Worm (Caenorhabditis elegans) whole organism, young adult: ENCODE results near the gene pho-7.
A peak's percentile ranks its signal among the peaks of the same experiment; 100 is the strongest.

ENCODE experiments used
- B0336.3 ChIP-seq: fragments of 200-800 bp; sonication (Bioruptor generic); IDR thresholded peaks from 2 replicates; pipeline ENCODE4 v1.3.6; 2022; ENCODE audit warnings: missing genetic modification characterization, missing compliant biosample characterization
- C06A6.2 ChIP-seq: fragments of 200-800 bp; sonication (Bioruptor generic); conservative IDR thresholded peaks from 2 replicates; pipeline ENCODE4 v1.3.6; 2022; ENCODE audit warnings: missing genetic modification characterization, missing compliant biosample characterization
- D2030.7 ChIP-seq: fragments of 200-800 bp; sonication (Bioruptor generic); IDR thresholded peaks from 2 replicates; pipeline ENCODE4 v1.3.6; 2022; ENCODE audit warnings: missing genetic modification reagents, missing genetic modification characterization, missing compliant biosample characterization
- F52B5.7 ChIP-seq: sonication (generic microtip); optimal IDR thresholded peaks from 2 replicates; lab custom pipeline; 2016; ENCODE audit warnings: mild to moderate bottlenecking, missing genetic modification characterization, missing compliant biosample characterization
- Y53F4B.3 ChIP-seq: fragments of 200-800 bp; sonication (Bioruptor generic); IDR thresholded peaks from 2 replicates; pipeline ENCODE4 v1.3.6; 2022; ENCODE audit warnings: missing genetic modification reagents, missing genetic modification characterization, missing compliant biosample characterization
- Y53G8AR.9 ChIP-seq: fragments of 200-800 bp; sonication (Bioruptor generic); conservative IDR thresholded peaks from 2 replicates; pipeline ENCODE4 v1.3.6; 2022; ENCODE audit warnings: missing genetic modification reagents, missing genetic modification characterization, missing compliant biosample characterization
- Y67H2A.10 ChIP-seq: fragments of 200-800 bp; sonication (Bioruptor generic); conservative IDR thresholded peaks from 2 replicates; pipeline ENCODE4 v1.3.6; 2022; ENCODE audit warnings: missing genetic modification reagents, missing genetic modification characterization, missing compliant biosample characterization
- attf-3 ChIP-seq: fragments of 200-800 bp; sonication (Bioruptor generic); conservative IDR thresholded peaks from 2 replicates; pipeline ENCODE4 v1.3.6; 2022; ENCODE audit warnings: missing genetic modification reagents, missing genetic modification characterization, missing compliant biosample characterization
- attf-6 ChIP-seq: fragments of 200-800 bp; sonication (Bioruptor generic); IDR thresholded peaks from 2 replicates; pipeline ENCODE4 v1.3.6; 2022; ENCODE audit warnings: missing genetic modification reagents, missing genetic modification characterization, missing compliant biosample characterization
- bed-1 ChIP-seq: fragments of 200-800 bp; sonication (Bioruptor generic); IDR thresholded peaks from 2 replicates; pipeline ENCODE4 v1.3.6; 2022; ENCODE audit warnings: missing genetic modification reagents, missing genetic modification characterization, missing compliant biosample characterization
- cebp-2 ChIP-seq: fragments of 200-800 bp; sonication (Bioruptor generic); IDR thresholded peaks from 2 replicates; pipeline ENCODE4 v1.3.6; 2022; ENCODE audit warnings: missing genetic modification characterization, missing compliant biosample characterization
- ceh-79 ChIP-seq: sonication (generic microtip); optimal IDR thresholded peaks from 2 replicates; lab custom pipeline; 2017; ENCODE audit warnings: mild to moderate bottlenecking, missing genetic modification characterization, missing compliant biosample characterization
- chd-7 ChIP-seq: sonication (generic microtip); optimal IDR thresholded peaks from 2 replicates; lab custom pipeline; 2016; ENCODE audit warnings: mild to moderate bottlenecking, missing genetic modification characterization, moderate library complexity, missing compliant biosample characterization
- dpff-1 ChIP-seq: sonication (generic microtip); optimal IDR thresholded peaks from 2 replicates; lab custom pipeline; 2017; ENCODE audit warnings: mild to moderate bottlenecking, missing genetic modification characterization, missing compliant biosample characterization
- hlh-12 ChIP-seq: sonication (generic microtip); optimal IDR thresholded peaks from 2 replicates; lab custom pipeline; 2016; ENCODE audit warnings: missing genetic modification characterization, missing compliant biosample characterization
- hmg-20 ChIP-seq: fragments of 200-800 bp; sonication (Bioruptor generic); IDR thresholded peaks from 2 replicates; pipeline ENCODE4 v1.3.6; 2022; ENCODE audit warnings: missing genetic modification reagents, missing genetic modification characterization, missing compliant biosample characterization
- hrde-1 ChIP-seq: sonication (generic microtip); optimal IDR thresholded peaks from 2 replicates; lab custom pipeline; 2016; ENCODE audit warnings: missing genetic modification characterization, mild to moderate bottlenecking, missing compliant biosample characterization, moderate library complexity, missing genotype, missing genetic modification reagents, borderline replicate concordance
- let-607 ChIP-seq, 2 experiments: fragments of 200-800 bp in 1 of 2; sonication (Bioruptor generic) in 1 of 2; sonication (generic microtip) in 1 of 2; optimal IDR thresholded peaks; 2 replicates each; lab custom pipeline; 2016 to 2018; ENCODE audit warnings: mild to moderate bottlenecking in 2 of 2, missing compliant biosample characterization in 2 of 2, missing genetic modification characterization in 2 of 2, moderate library complexity in 2 of 2, missing genotype in 1 of 2
- lir-1 ChIP-seq: fragments of 200-800 bp; sonication (Bioruptor generic); conservative IDR thresholded peaks from 2 replicates; pipeline ENCODE4 v1.3.6; 2022; ENCODE audit warnings: missing genetic modification reagents, missing genetic modification characterization, missing compliant biosample characterization
- lsl-1 ChIP-seq: fragments of 200-800 bp; sonication (Bioruptor generic); optimal IDR thresholded peaks from 2 replicates; lab custom pipeline; 2018; ENCODE audit warnings: mild to moderate bottlenecking, missing genetic modification characterization, moderate library complexity, missing compliant biosample characterization
- madf-10 ChIP-seq: sonication (generic microtip); optimal IDR thresholded peaks from 2 replicates; lab custom pipeline; 2016; ENCODE audit warnings: mild to moderate bottlenecking, missing genetic modification characterization, missing compliant biosample characterization
- madf-6 ChIP-seq: fragments of 200-800 bp; sonication (Bioruptor generic); IDR thresholded peaks from 2 replicates; pipeline ENCODE4 v1.3.6; 2022; ENCODE audit warnings: missing genetic modification reagents, missing genetic modification characterization, missing compliant biosample characterization
- mcd-1 ChIP-seq: fragments of 200-800 bp; sonication (Bioruptor generic); IDR thresholded peaks from 2 replicates; pipeline ENCODE4 v1.3.6; 2022; ENCODE audit warnings: missing genetic modification reagents, missing genetic modification characterization, missing compliant biosample characterization
- mes-4 ChIP-seq: sonication (generic microtip); optimal IDR thresholded peaks from 2 replicates; lab custom pipeline; 2016; ENCODE audit warnings: missing genotype, missing genetic modification characterization, missing compliant biosample characterization
- mxl-1 ChIP-seq: sonication (generic microtip); optimal IDR thresholded peaks from 2 replicates; lab custom pipeline; 2016; ENCODE audit warnings: missing genetic modification characterization, missing compliant biosample characterization
- nfya-2 ChIP-seq: fragments of 200-800 bp; sonication (Bioruptor generic); IDR thresholded peaks from 2 replicates; pipeline ENCODE4 v1.3.6; 2022; ENCODE audit warnings: missing genetic modification reagents, missing genetic modification characterization, missing compliant biosample characterization
- nhr-90 ChIP-seq: sonication (generic microtip); optimal IDR thresholded peaks from 2 replicates; lab custom pipeline; 2016; ENCODE audit warnings: missing genotype, mild to moderate bottlenecking, missing genetic modification characterization, missing compliant biosample characterization
- pbrm-1 ChIP-seq: fragments of 200-800 bp; sonication (Bioruptor generic); IDR thresholded peaks from 2 replicates; pipeline ENCODE4 v1.3.6; 2022; ENCODE audit warnings: missing genetic modification reagents, missing genetic modification characterization, missing compliant biosample characterization
- repo-1 ChIP-seq: sonication (generic microtip); optimal IDR thresholded peaks from 2 replicates; lab custom pipeline; 2017; ENCODE audit warnings: mild to moderate bottlenecking, missing genetic modification characterization, missing compliant biosample characterization
- sdz-38 ChIP-seq: sonication (generic microtip); optimal IDR thresholded peaks from 2 replicates; lab custom pipeline; 2016; ENCODE audit warnings: missing genotype, missing genetic modification characterization, missing compliant biosample characterization
- snpc-1.1 ChIP-seq: sonication (generic microtip); optimal IDR thresholded peaks from 2 replicates; lab custom pipeline; 2017; ENCODE audit warnings: missing genetic modification characterization, mild to moderate bottlenecking, missing compliant biosample characterization, antibody characterized with exemption, moderate library complexity, missing genotype, missing genetic modification reagents; ENCODE audit not compliant: insufficient read depth
- snpc-1.3 ChIP-seq: sonication (generic microtip); optimal IDR thresholded peaks from 2 replicates; lab custom pipeline; 2017; ENCODE audit warnings: missing genetic modification characterization, mild to moderate bottlenecking, missing compliant biosample characterization, antibody characterized with exemption, moderate library complexity, missing genotype, missing genetic modification reagents; ENCODE audit not compliant: insufficient read depth
- snpc-3.4 ChIP-seq: sonication (generic microtip); optimal IDR thresholded peaks from 2 replicates; lab custom pipeline; 2017; ENCODE audit warnings: missing genetic modification characterization, mild to moderate bottlenecking, missing compliant biosample characterization, antibody characterized with exemption, moderate library complexity, missing genotype, missing genetic modification reagents
- snpc-4 ChIP-seq, 5 experiments: fragments of 150-350 bp in 1 of 5; sonication (generic microtip) in 4 of 5; optimal IDR thresholded peaks; 2 replicates each; lab custom pipeline; 2014 to 2018; ENCODE audit warnings: missing genetic modification characterization in 5 of 5, missing biosample characterization in 3 of 5, antibody characterized with exemption in 2 of 5, mild to moderate bottlenecking in 2 of 5, missing compliant biosample characterization in 2 of 5, missing genotype in 2 of 5, moderate library complexity in 2 of 5, missing genetic modification reagents in 1 of 5
- tbx-9 ChIP-seq: sonication (generic microtip); optimal IDR thresholded peaks from 2 replicates; lab custom pipeline; 2016; ENCODE audit warnings: borderline replicate concordance, missing genetic modification characterization, inconsistent platforms, missing compliant biosample characterization
- zfh-2 ChIP-seq: fragments of 200-800 bp; sonication (Bioruptor generic); conservative IDR thresholded peaks from 2 replicates; pipeline ENCODE4 v1.3.6; 2022; ENCODE audit warnings: missing genetic modification reagents, missing genetic modification characterization, missing compliant biosample characterization
- ztf-26 ChIP-seq: sonication (generic microtip); optimal IDR thresholded peaks from 2 replicates; lab custom pipeline; 2017; ENCODE audit warnings: missing genetic modification characterization, missing compliant biosample characterization

The pho-7 gene

ce11 chrX:10963453-10964046 lies 22.4 kb upstream of the pho-7 start, which contains the start of gene nas-10 (continued):
- 0 out of 2 replicates have a peak, but pooled peaks have one; percentile 38 for TF ChIP-seq cebp-2
- peak; percentile 83 for TF ChIP-seq madf-10 (tag; lab: Kevin White, UChicago)
- no peak for TF ChIP-seq repo-1 (tag; lab: Kevin White, UChicago)
- no peak for TF ChIP-seq nfya-2
- TF ChIP-seq snpc-4 (GFP tag; optimal IDR thresholded peaks at IDR 0.05; lab: Kevin White, UChicago): peak; percentile 83
- peak in 1 of 4 experiments; percentile 78 for TF ChIP-seq snpc-4 (tag; optimal IDR thresholded peaks at IDR 0.05; lab: Kevin White, UChicago)
- TF ChIP-seq madf-6 (GFP tag; lab: Robert Waterston, UW): no peak
- peak; percentile 89 for TF ChIP-seq mes-4 (tag; lab: Kevin White, UChicago)
- TF ChIP-seq mcd-1 (GFP tag; lab: Robert Waterston, UW): no peak; the same call in 1 of the 2 replicates
- TF ChIP-seq sdz-38 (tag; lab: Kevin White, UChicago): no peak
- TF ChIP-seq B0336.3 (GFP tag; lab: Robert Waterston, UW): no peak
- TF ChIP-seq snpc-1.1 (tag; lab: Kevin White, UChicago): peak; percentile 58
- peak; percentile 65 for TF ChIP-seq F52B5.7 (tag; lab: Kevin White, UChicago)
- no peak for TF ChIP-seq Y53G8AR.9 (GFP tag; lab: Robert Waterston, UW)
- peak; percentile 53 for TF ChIP-seq chd-7 (tag; lab: Kevin White, UChicago)
- peak; percentile 87 for TF ChIP-seq snpc-3.4 (tag; lab: Kevin White, UChicago)
- TF ChIP-seq zfh-2 (GFP tag; lab: Robert Waterston, UW): no peak
- no peak for TF ChIP-seq lsl-1 (GFP tag; lab: Kevin White, UChicago)
- TF ChIP-seq tbx-9 (tag; lab: Kevin White, UChicago): no peak
- TF ChIP-seq let-607 (tag; optimal IDR thresholded peaks at IDR 0.05; lab: Kevin White, UChicago): peak; percentile 54 to 56
- TF ChIP-seq C06A6.2 (GFP tag; lab: Robert Waterston, UW): no peak
- TF ChIP-seq D2030.7 (GFP tag; lab: Robert Waterston, UW): peak; percentile 73
- no peak for TF ChIP-seq attf-6
- TF ChIP-seq bed-1 (GFP tag; lab: Robert Waterston, UW): peak; percentile 75; the same call in 1 of the 2 replicates
- no peak for TF ChIP-seq dpff-1
- peak; percentile 85 for TF ChIP-seq pbrm-1 (GFP tag; lab: Robert Waterston, UW)
- peak; percentile 86 for TF ChIP-seq nhr-90 (tag; lab: Kevin White, UChicago)
- no peak for TF ChIP-seq snpc-1.3
- TF ChIP-seq hlh-12 (tag; lab: Kevin White, UChicago): peak; percentile 34
- TF ChIP-seq hrde-1 (tag; lab: Kevin White, UChicago): peak; percentile 73
- TF ChIP-seq Y53F4B.3 (GFP tag; lab: Robert Waterston, UW): 0 out of 2 replicates have a peak, but pooled peaks have one; percentile 5
- no peak for TF ChIP-seq Y67H2A.10
- TF ChIP-seq attf-3 (GFP tag; lab: Robert Waterston, UW): no peak
- peak; percentile 37 for TF ChIP-seq ztf-26 (tag; lab: Kevin White, UChicago)
- TF ChIP-seq lir-1: 0 out of 2 replicates have a peak, but pooled peaks have one; percentile 10
- no peak for TF ChIP-seq ceh-79 (tag; lab: Kevin White, UChicago)
- TF ChIP-seq hmg-20 (GFP tag; lab: Robert Waterston, UW): peak; percentile 57; the same call in 1 of the 2 replicates
- peak; percentile 68 for TF ChIP-seq mxl-1 (tag; lab: Kevin White, UChicago)
- TF ChIP-seq, all 124 proteins: peak for 62
